Worm (Caenorhabditis elegans) whole organism, L4 larva: Measurements from ENCODE around the gene F10A3.12.

Experiments used
- D1046.2 ChIP-seq: fragments of 200-800 bp; sonication (Bioruptor generic); IDR thresholded peaks from 2 replicates; pipeline ENCODE4 v1.3.6; 2022; ENCODE audit warnings: missing genetic modification characterization, missing compliant biosample characterization
- F26F4.8 ChIP-seq: fragments of 200-800 bp; sonication (Bioruptor generic); conservative IDR thresholded peaks from 2 replicates; pipeline ENCODE4 v1.3.6; 2022; ENCODE audit warnings: missing genetic modification characterization, missing compliant biosample characterization
- F49E8.2 ChIP-seq: sonication (generic microtip); optimal IDR thresholded peaks from 2 replicates; lab custom pipeline; 2016; ENCODE audit warnings: missing compliant biosample characterization, mild to moderate bottlenecking, missing genetic modification characterization, borderline replicate concordance
- arid-1 ChIP-seq: fragments of 200-800 bp; sonication (Bioruptor generic); conservative IDR thresholded peaks from 2 replicates; pipeline ENCODE4 v1.3.6; 2022; ENCODE audit warnings: missing genetic modification reagents, missing genetic modification characterization, missing compliant biosample characterization
- ceh-20 ChIP-seq: fragments of 200-800 bp; sonication (Bioruptor generic); IDR thresholded peaks from 2 replicates; pipeline ENCODE4 v1.3.6; 2022; ENCODE audit warnings: missing genetic modification reagents, missing genetic modification characterization, missing compliant biosample characterization
- ceh-32 ChIP-seq: sonication (generic microtip); optimal IDR thresholded peaks from 2 replicates; lab custom pipeline; 2016; ENCODE audit warnings: mild to moderate bottlenecking, missing genetic modification characterization, missing compliant biosample characterization; ENCODE audit not compliant: poor library complexity
- ceh-44 ChIP-seq: fragments of 200-800 bp; sonication (Bioruptor generic); IDR thresholded peaks from 2 replicates; pipeline ENCODE4 v1.3.6; 2022; ENCODE audit warnings: missing genetic modification reagents, missing genetic modification characterization, missing compliant biosample characterization
- ceh-82 ChIP-seq: sonication (generic microtip); optimal IDR thresholded peaks from 2 replicates; lab custom pipeline; 2017; ENCODE audit warnings: missing biosample characterization, missing genetic modification characterization
- daf-12 ChIP-seq: fragments of 150-350 bp; optimal IDR thresholded peaks from 2 replicates; lab custom pipeline; 2014; ENCODE audit warnings: missing biosample characterization, missing genetic modification reagents, missing genetic modification characterization
- daf-8 ChIP-seq: fragments of 200-800 bp; sonication (Bioruptor generic); IDR thresholded peaks from 2 replicates; pipeline ENCODE4 v1.3.6; 2022; ENCODE audit warnings: missing genetic modification characterization, missing compliant biosample characterization
- dpl-1 ChIP-seq: fragments of 150-350 bp; optimal IDR thresholded peaks from 2 replicates; lab custom pipeline; 2014; ENCODE audit warnings: missing biosample characterization, missing genetic modification reagents, missing genetic modification characterization
- duxl-1 ChIP-seq: sonication (generic microtip); optimal IDR thresholded peaks from 2 replicates; lab custom pipeline; 2016; ENCODE audit warnings: mild to moderate bottlenecking, missing genetic modification characterization, moderate library complexity, missing compliant biosample characterization; ENCODE audit not compliant: poor library complexity
- egl-43 ChIP-seq: fragments of 200-800 bp; sonication (Bioruptor generic); IDR thresholded peaks from 2 replicates; pipeline ENCODE4 v1.3.6; 2022; ENCODE audit warnings: missing genetic modification reagents, missing genetic modification characterization, missing compliant biosample characterization
- fkh-10 ChIP-seq: fragments of 150-350 bp; optimal IDR thresholded peaks from 2 replicates; lab custom pipeline; 2014; ENCODE audit warnings: missing biosample characterization, missing genetic modification reagents, missing genetic modification characterization
- gei-8 ChIP-seq: fragments of 200-800 bp; sonication (Bioruptor generic); optimal IDR thresholded peaks from 2 replicates; lab custom pipeline; 2018; ENCODE audit warnings: mild to moderate bottlenecking, missing genetic modification characterization, missing compliant biosample characterization
- hif-1 ChIP-seq, 2 experiments: sonication (generic microtip); optimal IDR thresholded peaks; 2 replicates each; lab custom pipeline; 2016 to 2017; ENCODE audit warnings: missing compliant biosample characterization in 2 of 2, missing genetic modification characterization in 2 of 2, missing genetic modification reagents in 2 of 2, missing genotype in 2 of 2, mild to moderate bottlenecking in 1 of 2
- hmg-1.1 ChIP-seq: fragments of 200-800 bp; sonication (Bioruptor generic); IDR thresholded peaks from 2 replicates; pipeline ENCODE4 v1.3.6; 2022; ENCODE audit warnings: missing genetic modification reagents, missing genetic modification characterization, missing compliant biosample characterization
- lin-1 ChIP-seq: fragments of 200-800 bp; sonication (Bioruptor generic); IDR thresholded peaks from 2 replicates; pipeline ENCODE4 v1.3.6; 2022; ENCODE audit warnings: missing genetic modification reagents, missing genetic modification characterization, missing compliant biosample characterization
- lin-15B ChIP-seq: fragments of 150-350 bp; sonication (generic microtip); optimal IDR thresholded peaks from 3 replicates; lab custom pipeline; 2014; ENCODE audit warnings: missing biosample characterization, missing genetic modification characterization
- lin-29 ChIP-seq: fragments of 200-800 bp; sonication (Bioruptor generic); IDR thresholded peaks from 2 replicates; pipeline ENCODE4 v1.3.6; 2022; ENCODE audit warnings: missing genetic modification reagents, missing genetic modification characterization, missing compliant biosample characterization
- lir-3 ChIP-seq: sonication (generic microtip); optimal IDR thresholded peaks from 2 replicates; lab custom pipeline; 2016; ENCODE audit warnings: mild to moderate bottlenecking, missing genetic modification characterization, missing compliant biosample characterization
- lsy-2 ChIP-seq, 2 experiments: fragments of 150-350 bp in 1 of 2; sonication (generic microtip) in 1 of 2; optimal IDR thresholded peaks; 2 replicates each; lab custom pipeline; 2014 to 2017; ENCODE audit warnings: missing biosample characterization in 2 of 2, missing genetic modification characterization in 2 of 2
- mdl-1 ChIP-seq, 2 experiments: fragments of 150-350 bp in 1 of 2; sonication (generic microtip) in 1 of 2; optimal IDR thresholded peaks; 2 replicates each; lab custom pipeline; 2014 to 2017; ENCODE audit warnings: missing biosample characterization in 2 of 2, missing genetic modification characterization in 2 of 2
- mes-2 ChIP-seq: sonication (generic microtip); optimal IDR thresholded peaks from 2 replicates; lab custom pipeline; 2016; ENCODE audit warnings: missing genotype, mild to moderate bottlenecking, missing genetic modification characterization, missing compliant biosample characterization; ENCODE audit not compliant: poor library complexity, severe bottlenecking
- mxl-2 ChIP-seq: fragments of 200-800 bp; sonication (Bioruptor generic); conservative IDR thresholded peaks from 2 replicates; pipeline ENCODE4 v1.3.6; 2022; ENCODE audit warnings: missing genetic modification reagents, missing genetic modification characterization, missing compliant biosample characterization
- nhr-25 ChIP-seq: sonication (generic microtip); optimal IDR thresholded peaks from 2 replicates; lab custom pipeline; 2017; ENCODE audit warnings: missing genetic modification characterization, mild to moderate bottlenecking, missing compliant biosample characterization, antibody characterized with exemption, moderate library complexity, borderline replicate concordance; ENCODE audit not compliant: insufficient read depth
- nhr-28 ChIP-seq: fragments of 150-350 bp; optimal IDR thresholded peaks from 2 replicates; lab custom pipeline; 2014; ENCODE audit warnings: missing biosample characterization, missing genetic modification characterization
- nhr-48 ChIP-seq: sonication (generic microtip); optimal IDR thresholded peaks from 2 replicates; lab custom pipeline; 2016; ENCODE audit warnings: mild to moderate bottlenecking, missing genetic modification characterization, missing compliant biosample characterization
- rbr-2 ChIP-seq: sonication (generic microtip); optimal IDR thresholded peaks from 2 replicates; lab custom pipeline; 2016; ENCODE audit warnings: missing genotype, missing genetic modification characterization, missing compliant biosample characterization
- snpc-4 ChIP-seq: fragments of 150-350 bp; optimal IDR thresholded peaks from 2 replicates; lab custom pipeline; 2014; ENCODE audit warnings: missing biosample characterization, missing genetic modification characterization
- spr-3 ChIP-seq: fragments of 200-800 bp; sonication (Bioruptor generic); optimal IDR thresholded peaks from 2 replicates; lab custom pipeline; 2018; ENCODE audit warnings: mild to moderate bottlenecking, missing genetic modification characterization, missing compliant biosample characterization
- unc-39 ChIP-seq: sonication (generic microtip); optimal IDR thresholded peaks from 2 replicates; lab custom pipeline; 2017; ENCODE audit warnings: missing biosample characterization, missing genetic modification characterization
- unc-62 ChIP-seq, 3 experiments: fragments of 150-350 bp in 1 of 3; sonication (generic microtip); optimal IDR thresholded peaks in 2 of 3; peaks in 1 of 3; 1 replicate in 1 of 3; 2 replicates in 2 of 3; lab custom pipeline; 2014 to 2017; ENCODE audit warnings: missing biosample characterization in 3 of 3, missing genetic modification characterization in 3 of 3, missing genetic modification reagents in 3 of 3, missing genotype in 1 of 3
- zip-11 ChIP-seq: fragments of 200-800 bp; sonication (Bioruptor generic); IDR thresholded peaks from 2 replicates; pipeline ENCODE4 v1.3.6; 2022; ENCODE audit warnings: missing genetic modification characterization, missing compliant biosample characterization
- zip-2 ChIP-seq: fragments of 150-350 bp; optimal IDR thresholded peaks from 2 replicates; lab custom pipeline; 2014; ENCODE audit warnings: missing biosample characterization, missing genetic modification characterization

Gene F10A3.12

ce11 chrV:16175757-16176156, 11.9 kb downstream of the F10A3.12 start, which contains the start of gene cyp-33D1:
TSS of gene cyp-33D1 (minus strand) at chrV:16175857.
- TF ChIP-seq F26F4.8 (GFP tag; lab: Robert Waterston, UW): no peak

ce11 chrV:16180350-16180749, 16.5 kb downstream of the F10A3.12 start, which contains the start of gene str-106:
TSS of gene str-106 (plus strand) at chrV:16180650.
- no peak for TF ChIP-seq nhr-48 (tag; lab: Kevin White, UChicago)
- TF ChIP-seq lir-3 (tag; lab: Kevin White, UChicago): no peak

ce11 chrV:16182110-16182509, 18.3 kb downstream of the F10A3.12 start, which contains the start of gene srz-13:
TSS of gene srz-13 (plus strand) at chrV:16182410.
- no peak for TF ChIP-seq nhr-28 (tag; lab: Kevin White, UChicago)
- TF ChIP-seq hmg-1.1 (GFP tag; lab: Robert Waterston, UW): no peak

ce11 chrV:16182918-16183317, 19.1 kb downstream of the F10A3.12 start, which contains the start of gene srh-277:
TSS of gene srh-277 (plus strand) at chrV:16183218.
- TF ChIP-seq snpc-4 (tag; lab: Kevin White, UChicago) (no peak), spr-3 (GFP tag; lab: Kevin White, UChicago) (no peak), lin-29 (no peak), unc-39 (tag; lab: Kevin White, UChicago) (no peak), mes-2 (no peak), D1046.2 (no peak)

ce11 chrV:16183357-16183756, 19.5 kb downstream of the F10A3.12 start, which contains the start of gene srz-14:
TSS of gene srz-14 (plus strand) at chrV:16183657.
- no peak for TF ChIP-seq duxl-1 (tag; lab: Kevin White, UChicago)
- no peak for TF ChIP-seq unc-39 (tag; lab: Kevin White, UChicago)
- TF ChIP-seq nhr-25 (tag; lab: Kevin White, UChicago): no peak
- TF ChIP-seq ceh-44 (GFP tag; lab: Robert Waterston, UW): no peak

- TF ChIP-seq lin-15B: no peak
- TF ChIP-seq ceh-32 (tag; lab: Kevin White, UChicago): no peak
- no peak for TF ChIP-seq gei-8 (GFP tag; lab: Kevin White, UChicago)
- no peak for TF ChIP-seq F26F4.8 (GFP tag; lab: Robert Waterston, UW)
- TF ChIP-seq lin-1: no peak
- no peak for TF ChIP-seq fkh-10
- TF ChIP-seq daf-12 (tag; lab: Kevin White, UChicago): no peak
- no peak for TF ChIP-seq hif-1 (tag; optimal IDR thresholded peaks at IDR 0.05; lab: Kevin White, UChicago)
- TF ChIP-seq, all 104 proteins: peak for 0
Observed at ce11 chrV:16190485-16190884, 26.7 kb downstream of the F10A3.12 start, which contains the start of gene srh-281. TSS of gene srh-281 (plus strand) at chrV:16190785.

- TF ChIP-seq F49E8.2 (no peak), unc-62 (GFP tag; optimal IDR thresholded peaks at IDR 0.05 in 1 of 2; lab: Kevin White, UChicago) (peak in 1 of 2 experiments; percentile 26), unc-62 (tag; optimal IDR thresholded peaks at IDR 0.05; lab: Kevin White, UChicago) (no peak)
Observed at ce11 chrV:16192114-16192513, 28.3 kb downstream of the F10A3.12 start, which contains the start of gene srh-279. TSS of gene srh-279 (plus strand) at chrV:16192414.

- TF ChIP-seq F26F4.8 (GFP tag; lab: Robert Waterston, UW) (no peak), ceh-82 (tag; lab: Kevin White, UChicago) (no peak), hif-1 (tag; optimal IDR thresholded peaks at IDR 0.05; lab: Kevin White, UChicago) (no peak), zip-2 (tag; lab: Kevin White, UChicago) (no peak), rbr-2 (no peak), mxl-2 (no peak), mdl-1 (tag; optimal IDR thresholded peaks at IDR 0.05; lab: Kevin White, UChicago) (no peak), lsy-2 (tag; optimal IDR thresholded peaks at IDR 0.05; lab: Kevin White, UChicago) (no peak), daf-8 (GFP tag; lab: Robert Waterston, UW) (no peak), dpl-1 (GFP tag; lab: Kevin White, UChicago) (no peak), ceh-20 (GFP tag; lab: Robert Waterston, UW) (no peak), arid-1 (GFP tag; lab: Robert Waterston, UW) (no peak), egl-43 (GFP tag; lab: Robert Waterston, UW) (no peak), zip-11 (no peak), spr-3 (GFP tag; lab: Kevin White, UChicago) (no peak)
Observed at ce11 chrV:16194639-16195038, 30.8 kb downstream of the F10A3.12 start, which contains the start of gene rabr-4. TSS of gene rabr-4 (plus strand) at chrV:16194939.
